Fruit fly (Drosophila melanogaster) whole organism, embryonic: ENCODE results near the gene baf.
A peak's percentile ranks its signal among the peaks of the same experiment; 100 is the strongest.

Source experiments
- ATbp ChIP-seq: fragments of 200-800 bp; sonication (Bioruptor generic); optimal IDR thresholded peaks from 2 replicates; lab custom pipeline; 2017; ENCODE audit warnings: missing biosample characterization, mild to moderate bottlenecking, missing genetic modification characterization, missing genetic modification reagents
- Bteb2 ChIP-seq: fragments of 200-800 bp; sonication (Bioruptor generic); optimal IDR thresholded peaks from 2 replicates; lab custom pipeline; 2016; ENCODE audit warnings: missing biosample characterization, missing genetic modification characterization
- CG10209 ChIP-seq: fragments of 200-800 bp; sonication (Bioruptor generic); optimal IDR thresholded peaks from 3 replicates; lab custom pipeline; 2017; ENCODE audit warnings: missing biosample characterization, mild to moderate bottlenecking, missing genetic modification characterization, missing genetic modification reagents
- CG11504 ChIP-seq: fragments of 200-800 bp; sonication (Bioruptor generic); optimal IDR thresholded peaks from 3 replicates; lab custom pipeline; 2019; ENCODE audit warnings: missing biosample characterization, mild to moderate bottlenecking, missing genetic modification characterization, moderate library complexity
- CG12219 ChIP-seq: fragments of 200-800 bp; sonication (Bioruptor generic); optimal IDR thresholded peaks from 3 replicates; lab custom pipeline; 2018; ENCODE audit warnings: missing biosample characterization, mild to moderate bottlenecking, missing genetic modification characterization
- CG13894 ChIP-seq: fragments of 200-800 bp; sonication (Bioruptor generic); optimal IDR thresholded peaks from 3 replicates; lab custom pipeline; 2018; ENCODE audit warnings: missing biosample characterization, mild to moderate bottlenecking, missing genetic modification characterization, moderate library complexity
- CG14050 ChIP-seq: fragments of 200-800 bp; sonication (Bioruptor generic); IDR thresholded peaks from 3 replicates; pipeline ENCODE4 v1.3.6; 2022; ENCODE audit warnings: missing biosample characterization, missing genetic modification characterization
- CG1602 ChIP-seq: fragments of 200-800 bp; sonication (Bioruptor generic); optimal IDR thresholded peaks from 3 replicates; lab custom pipeline; 2016; ENCODE audit warnings: missing biosample characterization, missing genetic modification characterization
- CG17361 ChIP-seq: fragments of 200-800 bp; sonication (Bioruptor generic); IDR thresholded peaks from 3 replicates; pipeline ENCODE4 v1.3.6; 2022; ENCODE audit warnings: missing biosample characterization, missing genetic modification characterization
- CG17385 ChIP-seq: fragments of 200-800 bp; sonication (Bioruptor generic); optimal IDR thresholded peaks from 3 replicates; lab custom pipeline; 2018; ENCODE audit warnings: missing biosample characterization, mild to moderate bottlenecking, missing genetic modification characterization
- CG17912 ChIP-seq: fragments of 200-800 bp; sonication (Bioruptor generic); optimal IDR thresholded peaks from 2 replicates; lab custom pipeline; 2018; ENCODE audit warnings: missing biosample characterization, mild to moderate bottlenecking, missing genetic modification characterization
- CG2120 ChIP-seq: fragments of 200-800 bp; sonication (Bioruptor generic); optimal IDR thresholded peaks from 3 replicates; lab custom pipeline; 2016; ENCODE audit warnings: missing biosample characterization, missing genetic modification characterization
- CG32532 ChIP-seq: fragments of 200-800 bp; sonication (Bioruptor generic); IDR thresholded peaks from 2 replicates; pipeline ENCODE4 v1.3.6; 2022; ENCODE audit warnings: missing biosample characterization, missing genetic modification characterization
- CG4360 ChIP-seq: fragments of 200-800 bp; sonication (Bioruptor generic); IDR thresholded peaks from 2 replicates; pipeline ENCODE4 v1.3.6; 2022; ENCODE audit warnings: missing biosample characterization, missing genetic modification characterization
- CG4424 ChIP-seq: fragments of 200-800 bp; sonication (Bioruptor generic); optimal IDR thresholded peaks from 3 replicates; lab custom pipeline; 2016; ENCODE audit warnings: missing biosample characterization, missing genetic modification characterization
- CG7556 ChIP-seq: fragments of 200-800 bp; sonication (Bioruptor generic); optimal IDR thresholded peaks from 2 replicates; lab custom pipeline; 2017; ENCODE audit warnings: missing biosample characterization, mild to moderate bottlenecking, missing genetic modification characterization
- CG7745 ChIP-seq: fragments of 200-800 bp; sonication (Bioruptor generic); optimal IDR thresholded peaks from 2 replicates; lab custom pipeline; 2018; ENCODE audit warnings: missing biosample characterization, mild to moderate bottlenecking, missing genetic modification characterization, moderate library complexity
- CG7786 ChIP-seq: fragments of 200-800 bp; sonication (Bioruptor generic); optimal IDR thresholded peaks from 2 replicates; lab custom pipeline; 2016; ENCODE audit warnings: missing biosample characterization, missing genetic modification characterization
- CG9797 ChIP-seq: fragments of 200-800 bp; sonication (Bioruptor generic); optimal IDR thresholded peaks from 3 replicates; lab custom pipeline; 2018; ENCODE audit warnings: missing biosample characterization, mild to moderate bottlenecking, missing genetic modification characterization
- CG9817 ChIP-seq: fragments of 200-800 bp; sonication (Bioruptor generic); optimal IDR thresholded peaks from 2 replicates; lab custom pipeline; 2018; ENCODE audit warnings: missing biosample characterization, mild to moderate bottlenecking, missing genetic modification characterization, moderate library complexity
- Chrac-16 ChIP-seq: fragments of 200-800 bp; sonication (Bioruptor generic); optimal IDR thresholded peaks from 3 replicates; lab custom pipeline; 2016; ENCODE audit warnings: missing biosample characterization, missing genetic modification characterization
- Fer3 ChIP-seq: fragments of 200-800 bp; sonication (Bioruptor generic); optimal IDR thresholded peaks from 2 replicates; lab custom pipeline; 2018; ENCODE audit warnings: missing biosample characterization, mild to moderate bottlenecking, missing genetic modification characterization, moderate library complexity
- H2.0 ChIP-seq: fragments of 200-800 bp; sonication (Bioruptor generic); IDR thresholded peaks from 2 replicates; pipeline ENCODE4 v1.3.6; 2022; ENCODE audit warnings: missing biosample characterization, missing genetic modification characterization
- HLH54F ChIP-seq: fragments of 200-800 bp; sonication (Bioruptor generic); optimal IDR thresholded peaks from 3 replicates; lab custom pipeline; 2016; ENCODE audit warnings: missing biosample characterization, missing genetic modification characterization
- Hand ChIP-seq: fragments of 200-800 bp; sonication (Bioruptor generic); optimal IDR thresholded peaks from 2 replicates; lab custom pipeline; 2017; ENCODE audit warnings: mild to moderate bottlenecking, missing biosample characterization, missing genetic modification reagents, missing genetic modification characterization
- Nf-YA ChIP-seq: fragments of 200-800 bp; sonication (Bioruptor generic); IDR thresholded peaks from 2 replicates; pipeline ENCODE4 v1.3.6; 2022; ENCODE audit warnings: missing biosample characterization, missing genetic modification characterization
- Rfx ChIP-seq: fragments of 200-800 bp; sonication (Bioruptor generic); IDR thresholded peaks from 2 replicates; pipeline ENCODE4 v1.3.6; 2022; ENCODE audit warnings: missing biosample characterization, missing genetic modification characterization
- Scr ChIP-seq: fragments of 200-800 bp; sonication (Bioruptor generic); IDR thresholded peaks from 2 replicates; pipeline ENCODE4 v1.3.6; 2022; ENCODE audit warnings: missing biosample characterization, missing genetic modification characterization; ENCODE audit not compliant: partially characterized antibody
- Taf1 ChIP-seq: fragments of 200-800 bp; sonication (Bioruptor generic); IDR thresholded peaks from 2 replicates; pipeline ENCODE4 v1.3.6; 2022; ENCODE audit warnings: missing biosample characterization, missing genetic modification characterization
- Vsx1 ChIP-seq: fragments of 200-800 bp; sonication (Bioruptor generic); optimal IDR thresholded peaks from 2 replicates; lab custom pipeline; 2017; ENCODE audit warnings: missing biosample characterization, mild to moderate bottlenecking, missing genetic modification characterization, missing genetic modification reagents
- bsh ChIP-seq, 2 experiments: fragments of 200-800 bp; sonication (Bioruptor generic); optimal IDR thresholded peaks; 2 replicates each; lab custom pipeline; 2017 to 2018; ENCODE audit warnings: mild to moderate bottlenecking in 2 of 2, missing biosample characterization in 2 of 2, missing genetic modification characterization in 2 of 2, moderate library complexity in 1 of 2
- btn ChIP-seq: fragments of 200-800 bp; sonication (Bioruptor generic); optimal IDR thresholded peaks from 2 replicates; lab custom pipeline; 2016; ENCODE audit warnings: missing biosample characterization, missing genetic modification characterization
- cad ChIP-seq: fragments of >200 bp; optimal IDR thresholded peaks from 2 replicates; lab custom pipeline; 2017; ENCODE audit warnings: missing biosample characterization, missing genetic modification characterization
- dati ChIP-seq: fragments of 200-800 bp; sonication (Bioruptor generic); IDR thresholded peaks from 2 replicates; pipeline ENCODE4 v1.3.6; 2022; ENCODE audit warnings: missing biosample characterization, missing genetic modification characterization
- dpn ChIP-seq, 2 experiments: fragments of 200-800 bp; sonication (Bioruptor generic); optimal IDR thresholded peaks; 3 replicates each; lab custom pipeline; 2016; ENCODE audit warnings: missing biosample characterization in 2 of 2, missing genetic modification characterization in 2 of 2
- ewg ChIP-seq: fragments of 200-800 bp; sonication (Bioruptor generic); optimal IDR thresholded peaks from 3 replicates; lab custom pipeline; 2017; ENCODE audit warnings: mild to moderate bottlenecking, missing biosample characterization, missing genetic modification reagents, missing genetic modification characterization
- fd102C ChIP-seq: fragments of 200-800 bp; sonication (Bioruptor generic); optimal IDR thresholded peaks from 2 replicates; lab custom pipeline; 2018; ENCODE audit warnings: missing biosample characterization, mild to moderate bottlenecking, missing genetic modification characterization, moderate library complexity
- jumu ChIP-seq: fragments of 200-800 bp; sonication (Bioruptor generic); optimal IDR thresholded peaks from 3 replicates; lab custom pipeline; 2016; ENCODE audit warnings: missing biosample characterization, missing genetic modification characterization
- kah ChIP-seq: fragments of 200-800 bp; sonication (Bioruptor generic); optimal IDR thresholded peaks from 2 replicates; lab custom pipeline; 2018; ENCODE audit warnings: missing biosample characterization, mild to moderate bottlenecking, missing genetic modification characterization
- lilli ChIP-seq: fragments of 200-800 bp; sonication (Bioruptor generic); optimal IDR thresholded peaks from 3 replicates; lab custom pipeline; 2016; ENCODE audit warnings: missing biosample characterization, missing genetic modification characterization
- mirr ChIP-seq: fragments of 200-800 bp; sonication (Bioruptor generic); optimal IDR thresholded peaks from 3 replicates; lab custom pipeline; 2018; ENCODE audit warnings: missing biosample characterization, mild to moderate bottlenecking, missing genetic modification characterization
- mld ChIP-seq: fragments of 200-800 bp; sonication (Bioruptor generic); IDR thresholded peaks from 3 replicates; pipeline ENCODE4 v1.3.6; 2022; ENCODE audit warnings: missing biosample characterization, missing genetic modification characterization; ENCODE audit not compliant: partially characterized antibody
- onecut ChIP-seq: fragments of 200-800 bp; sonication (Bioruptor generic); IDR thresholded peaks from 2 replicates; pipeline ENCODE4 v1.3.6; 2022; ENCODE audit warnings: missing biosample characterization, missing genetic modification characterization
- pan ChIP-seq, 4 experiments: fragments of >200 bp in 3 of 4; fragments of 200-800 bp in 1 of 4; sonication (Bioruptor generic) in 1 of 4; optimal IDR thresholded peaks in 3 of 4; IDR thresholded peaks in 1 of 4; 2 replicates each; pipeline versions ENCODE4 v1.3.6 to Lab custom; 2017 to 2022; ENCODE audit warnings: missing biosample characterization in 2 of 4, missing genetic modification characterization in 2 of 4, mixed read lengths in 1 of 4
- sd ChIP-seq: fragments of 200-800 bp; sonication (Bioruptor generic); optimal IDR thresholded peaks from 3 replicates; lab custom pipeline; 2018; ENCODE audit warnings: missing biosample characterization, mild to moderate bottlenecking, missing genetic modification characterization, moderate library complexity

The baf gene

dm6 chr2L:7991951-7992350, 37.3 kb upstream of the baf start (continued):
- TF ChIP-seq bsh (GFP tag; optimal IDR thresholded peaks at IDR 0.05; lab: Kevin White, UChicago) = peak in 1 of 2 experiments; percentile 35
- peak; percentile 32 for TF ChIP-seq Chrac-16
- no peak for TF ChIP-seq Scr (GFP tag; lab: Robert Waterston, UW)
- TF ChIP-seq CG17912 (GFP tag; lab: Kevin White, UChicago) = no peak
- TF ChIP-seq CG4360 (GFP tag; lab: Robert Waterston, UW) = no peak
- peak; percentile 34 for TF ChIP-seq CG10209
- TF ChIP-seq CG32532 (GFP tag; lab: Robert Waterston, UW) = no peak
- no peak for TF ChIP-seq cad (GFP tag; lab: Kevin White, UChicago)
- peak; percentile 1 for TF ChIP-seq Vsx1 (GFP tag; lab: Kevin White, UChicago)
- TF ChIP-seq CG7556 (GFP tag; lab: Kevin White, UChicago) = peak; percentile 3
- TF ChIP-seq ATbp = no peak
- no peak for TF ChIP-seq mld (GFP tag; lab: Robert Waterston, UW)
- peak in 1 of 2 experiments; percentile 12 for TF ChIP-seq dpn (GFP tag; optimal IDR thresholded peaks at IDR 0.05; lab: Kevin White, UChicago)
- peak; percentile 19 for TF ChIP-seq CG4424 (GFP tag; lab: Kevin White, UChicago)
- peak; percentile 33 for TF ChIP-seq CG17385 (GFP tag; lab: Kevin White, UChicago)
- no peak for TF ChIP-seq btn (GFP tag; lab: Kevin White, UChicago)
- no peak for TF ChIP-seq CG7745 (tag; lab: Kevin White, UChicago)
- 0 out of 3 replicates have a peak, but pooled peaks have one; percentile 28 for TF ChIP-seq CG17361 (GFP tag; lab: Robert Waterston, UW)
- TF ChIP-seq CG11504 (tag; lab: Kevin White, UChicago) = peak; percentile 43
- TF ChIP-seq jumu (GFP tag; lab: Kevin White, UChicago) = no peak
- TF ChIP-seq CG2120 (GFP tag; lab: Kevin White, UChicago) = peak; percentile 57
- no peak for TF ChIP-seq Bteb2 (GFP tag; lab: Kevin White, UChicago)
- TF ChIP-seq HLH54F = no peak
- no peak for TF ChIP-seq pan (optimal IDR thresholded peaks at IDR 0.05; lab: Kevin White, UChicago)
- TF ChIP-seq pan (GFP tag; optimal IDR thresholded peaks at IDR 0.05 in 1 of 2, IDR thresholded peaks at IDR 0.05 in 1 of 2) = peak in 1 of 2 experiments; percentile 42
- TF ChIP-seq Fer3 (tag; lab: Kevin White, UChicago) = peak; percentile 40
- no peak for TF ChIP-seq CG9797 (GFP tag; lab: Kevin White, UChicago)
- peak; percentile 6 for TF ChIP-seq CG9817 (tag; lab: Kevin White, UChicago)
- no peak for TF ChIP-seq Nf-YA (GFP tag; lab: Robert Waterston, UW)
- TF ChIP-seq Hand (GFP tag; lab: Kevin White, UChicago) = peak; percentile 7
- TF ChIP-seq CG14050 (GFP tag; lab: Robert Waterston, UW) = 0 out of 3 replicates have a peak, but pooled peaks have one; percentile 20
- no peak for TF ChIP-seq kah
- TF ChIP-seq dati = no peak
- peak; percentile 9 for TF ChIP-seq CG12219
- peak; percentile 41; the same call in 1 of the 2 replicates for TF ChIP-seq H2.0 (GFP tag; lab: Robert Waterston, UW)
- no peak for TF ChIP-seq CG1602 (GFP tag; lab: Kevin White, UChicago)

- TF ChIP-seq CG13894 (tag; lab: Kevin White, UChicago) (peak; percentile 21), lilli (no peak), Taf1 (GFP tag; lab: Robert Waterston, UW) (0 out of 2 replicates have a peak, but pooled peaks have one; percentile 6), Rfx (GFP tag; lab: Robert Waterston, UW) (0 out of 2 replicates have a peak, but pooled peaks have one; percentile 33), CG7786 (GFP tag; lab: Kevin White, UChicago) (no peak), sd (tag; lab: Kevin White, UChicago) (peak; percentile 82), ewg (peak; percentile 30), fd102C (no peak), onecut (peak; percentile 30; the same call in 1 of the 2 replicates), mirr (GFP tag; lab: Kevin White, UChicago) (no peak)
Measured at dm6 chr2L:7992654-7993053, 36.6 kb upstream of the baf start.
